Worm (Caenorhabditis elegans) whole organism, L4/young adult: ENCODE data around the gene mrpl-16.

ENCODE experiments used
- W03F9.2 ChIP-seq: fragments of 150-350 bp; optimal IDR thresholded peaks from 2 replicates; lab custom pipeline; 2014; ENCODE audit warnings: missing biosample characterization, missing genetic modification characterization
- dao-5 ChIP-seq: sonication (generic microtip); optimal IDR thresholded peaks from 2 replicates; lab custom pipeline; 2016; ENCODE audit warnings: missing genotype, missing genetic modification characterization, moderate library complexity, missing compliant biosample characterization
- him-1 ChIP-seq: sonication (generic microtip); optimal IDR thresholded peaks from 2 replicates; lab custom pipeline; 2016; ENCODE audit warnings: missing genotype, missing genetic modification reagents, missing genetic modification characterization, missing compliant biosample characterization

Gene mrpl-16

ce11 chrIII:4688965-4689364 is 15.2 kb upstream of the mrpl-16 start, which contains the start of gene ppat-1:
TSS of gene ppat-1 (plus strand) at chrIII:4689280.
- no peak for TF ChIP-seq W03F9.2 (tag; lab: Kevin White, UChicago)
- TF ChIP-seq dao-5, result no peak
- no peak for TF ChIP-seq him-1 (tag; lab: Kevin White, UChicago)

ce11 chrIII:4689595-4689994 is 14.6 kb upstream of the mrpl-16 start:
- TF ChIP-seq W03F9.2 (tag; lab: Kevin White, UChicago) (peak; percentile 36), dao-5 (peak; percentile 84), him-1 (tag; lab: Kevin White, UChicago) (peak; percentile 63)

ce11 chrIII:4693281-4693680 is 10.9 kb upstream of the mrpl-16 start, which contains the start of gene nifk-1:
TSS of gene nifk-1 (minus strand) at chrIII:4693307.
- no peak for TF ChIP-seq him-1 (tag; lab: Kevin White, UChicago)
- TF ChIP-seq dao-5, result no peak
- TF ChIP-seq W03F9.2 (tag; lab: Kevin White, UChicago), result peak; percentile 87

- TF ChIP-seq dao-5 (no peak), him-1 (tag; lab: Kevin White, UChicago) (no peak), W03F9.2 (tag; lab: Kevin White, UChicago) (no peak)
Measured at ce11 chrIII:4693695-4694094, 10.5 kb upstream of the mrpl-16 start, which contains the start of gene T04A8.8. TSS of gene T04A8.8 (plus strand) at chrIII:4693995.

ce11 chrIII:4695057-4695456 is 9.1 kb upstream of the mrpl-16 start, which contains the start of gene T04A8.7:
TSS of gene T04A8.7 (plus strand) at chrIII:4695357.
- TF ChIP-seq dao-5 (no peak), him-1 (tag; lab: Kevin White, UChicago) (no peak)

ce11 chrIII:4696903-4697302 is 7.3 kb upstream of the mrpl-16 start:
- TF ChIP-seq W03F9.2 (tag; lab: Kevin White, UChicago) (no peak), dao-5 (no peak)

ce11 chrIII:4697819-4698218 is 6.4 kb upstream of the mrpl-16 start, which contains the start of gene dnj-18:
TSS of gene dnj-18 (plus strand) at chrIII:4698119.
- no peak for TF ChIP-seq him-1 (tag; lab: Kevin White, UChicago)
- no peak for TF ChIP-seq dao-5
- TF ChIP-seq W03F9.2 (tag; lab: Kevin White, UChicago), result no peak

- TF ChIP-seq W03F9.2 (tag; lab: Kevin White, UChicago) (no peak), him-1 (tag; lab: Kevin White, UChicago) (no peak), dao-5 (no peak)
Measured at ce11 chrIII:4699922-4700321, 4.3 kb upstream of the mrpl-16 start, which contains the start of gene sel-13. TSS of gene sel-13 (minus strand) at chrIII:4700224.

ce11 chrIII:4705207-4705606 is 1.0 kb downstream of the mrpl-16 start, which contains the start of gene pgap-2:
TSS of gene pgap-2 (plus strand) at chrIII:4705507.
- TF ChIP-seq him-1 (tag; lab: Kevin White, UChicago), result no peak
- TF ChIP-seq W03F9.2 (tag; lab: Kevin White, UChicago), result no peak
- no peak for TF ChIP-seq dao-5

- TF ChIP-seq dao-5 (no peak), W03F9.2 (tag; lab: Kevin White, UChicago) (no peak), him-1 (tag; lab: Kevin White, UChicago) (no peak)
Measured at ce11 chrIII:4706678-4707077, 2.5 kb downstream of the mrpl-16 start, which contains the start of gene T04A8.13. TSS of gene T04A8.13 (plus strand) at chrIII:4706978.

ce11 chrIII:4708909-4709308 is 4.7 kb downstream of the mrpl-16 start, which contains the start of gene T04A8.18:
TSS of gene T04A8.18 (plus strand) at chrIII:4709209.
- TF ChIP-seq him-1 (tag; lab: Kevin White, UChicago) (no peak), dao-5 (no peak), W03F9.2 (tag; lab: Kevin White, UChicago) (no peak)

ce11 chrIII:4715088-4715487 is 10.9 kb downstream of the mrpl-16 start, which contains the start of gene him-18:
TSS of gene him-18 (minus strand) at chrIII:4715188.
- TF ChIP-seq W03F9.2 (tag; lab: Kevin White, UChicago), result no peak
- no peak for TF ChIP-seq dao-5
- TF ChIP-seq him-1 (tag; lab: Kevin White, UChicago), result no peak

- TF ChIP-seq him-1 (tag; lab: Kevin White, UChicago) (no peak), W03F9.2 (tag; lab: Kevin White, UChicago) (no peak), dao-5 (no peak)
Measured at ce11 chrIII:4720620-4721227, 16.5 kb downstream of the mrpl-16 start, which contains the start of gene emb-5. TSS of gene emb-5 (minus strand) at chrIII:4720670.

- TF ChIP-seq him-1 (tag; lab: Kevin White, UChicago) (peak; percentile 70), dao-5 (no peak)
Measured at ce11 chrIII:4721750-4722149, 17.5 kb downstream of the mrpl-16 start, which contains the start of gene acy-1. TSS of gene acy-1 (plus strand) at chrIII:4722095.
